Fruit fly (Drosophila melanogaster) whole organism, embryonic: ENCODE data around the gene nkt.

Source experiments
- Atf6 ChIP-seq: fragments of 200-800 bp; sonication (Bioruptor generic); IDR thresholded peaks from 2 replicates; pipeline ENCODE4 v1.3.6; 2022; ENCODE audit warnings: missing biosample characterization, missing genetic modification characterization
- CG10274 ChIP-seq: fragments of 200-800 bp; sonication (Bioruptor generic); optimal IDR thresholded peaks from 3 replicates; lab custom pipeline; 2017; ENCODE audit warnings: missing biosample characterization, mild to moderate bottlenecking, missing genetic modification characterization
- CG13424 ChIP-seq: fragments of 200-800 bp; sonication (Bioruptor generic); optimal IDR thresholded peaks from 2 replicates; lab custom pipeline; 2019; ENCODE audit warnings: missing biosample characterization, mild to moderate bottlenecking, missing genetic modification characterization, moderate library complexity
- CG13775 ChIP-seq: fragments of 200-800 bp; sonication (Bioruptor generic); optimal IDR thresholded peaks from 3 replicates; lab custom pipeline; 2017; ENCODE audit warnings: missing biosample characterization, mild to moderate bottlenecking, missing genetic modification characterization
- CG1603 ChIP-seq: fragments of 200-800 bp; sonication (Bioruptor generic); optimal IDR thresholded peaks from 2 replicates; lab custom pipeline; 2019; ENCODE audit warnings: missing biosample characterization, mild to moderate bottlenecking, missing genetic modification characterization, moderate library complexity
- CG1647 ChIP-seq: fragments of 200-800 bp; sonication (Bioruptor generic); optimal IDR thresholded peaks from 3 replicates; lab custom pipeline; 2016; ENCODE audit warnings: missing biosample characterization, missing genetic modification characterization
- CG17385 ChIP-seq: fragments of 200-800 bp; sonication (Bioruptor generic); optimal IDR thresholded peaks from 3 replicates; lab custom pipeline; 2018; ENCODE audit warnings: missing biosample characterization, mild to moderate bottlenecking, missing genetic modification characterization
- CG17802 ChIP-seq: fragments of 200-800 bp; sonication (Bioruptor generic); optimal IDR thresholded peaks from 2 replicates; lab custom pipeline; 2018; ENCODE audit warnings: missing biosample characterization, mild to moderate bottlenecking, missing genetic modification characterization, moderate library complexity
- CG2202 ChIP-seq: fragments of 200-800 bp; sonication (Bioruptor generic); optimal IDR thresholded peaks from 2 replicates; lab custom pipeline; 2018; ENCODE audit warnings: missing biosample characterization, mild to moderate bottlenecking, missing genetic modification characterization
- CG2889 ChIP-seq: fragments of 200-800 bp; sonication (Bioruptor generic); IDR thresholded peaks from 3 replicates; pipeline ENCODE4 v1.3.6; 2022; ENCODE audit warnings: missing biosample characterization, missing genetic modification characterization
- CG3065 ChIP-seq: fragments of 200-800 bp; sonication (Bioruptor generic); optimal IDR thresholded peaks from 2 replicates; lab custom pipeline; 2016; ENCODE audit warnings: missing biosample characterization, missing genetic modification characterization
- CG31365 ChIP-seq: fragments of 200-800 bp; sonication (Bioruptor generic); optimal IDR thresholded peaks from 2 replicates; lab custom pipeline; 2018; ENCODE audit warnings: missing biosample characterization, mild to moderate bottlenecking, missing genetic modification characterization
- CG32532 ChIP-seq: fragments of 200-800 bp; sonication (Bioruptor generic); IDR thresholded peaks from 2 replicates; pipeline ENCODE4 v1.3.6; 2022; ENCODE audit warnings: missing biosample characterization, missing genetic modification characterization
- CG34422 ChIP-seq: fragments of 200-800 bp; sonication (Bioruptor generic); IDR thresholded peaks from 3 replicates; pipeline ENCODE4 v1.3.6; 2022; ENCODE audit warnings: missing biosample characterization, missing genetic modification characterization
- CG3726 ChIP-seq: fragments of 200-800 bp; sonication (Bioruptor generic); IDR thresholded peaks from 3 replicates; pipeline ENCODE4, ENCODE4 v1.3.6; 2022; ENCODE audit warnings: missing biosample characterization, missing genetic modification characterization
- CG4328 ChIP-seq: fragments of 200-800 bp; sonication (Bioruptor generic); optimal IDR thresholded peaks from 3 replicates; lab custom pipeline; 2017; ENCODE audit warnings: missing biosample characterization, missing genetic modification reagents, missing genetic modification characterization
- CG4424 ChIP-seq: fragments of 200-800 bp; sonication (Bioruptor generic); optimal IDR thresholded peaks from 3 replicates; lab custom pipeline; 2016; ENCODE audit warnings: missing biosample characterization, missing genetic modification characterization
- CG7745 ChIP-seq: fragments of 200-800 bp; sonication (Bioruptor generic); optimal IDR thresholded peaks from 2 replicates; lab custom pipeline; 2018; ENCODE audit warnings: missing biosample characterization, mild to moderate bottlenecking, missing genetic modification characterization, moderate library complexity
- CG8944 ChIP-seq: fragments of 200-800 bp; sonication (Bioruptor generic); optimal IDR thresholded peaks from 3 replicates; lab custom pipeline; 2016; ENCODE audit warnings: missing biosample characterization, missing genetic modification characterization
- CG9727 ChIP-seq: fragments of 200-800 bp; sonication (Bioruptor generic); optimal IDR thresholded peaks from 3 replicates; lab custom pipeline; 2017; ENCODE audit warnings: missing biosample characterization, mild to moderate bottlenecking, missing genetic modification characterization
- Chrac-16 ChIP-seq: fragments of 200-800 bp; sonication (Bioruptor generic); optimal IDR thresholded peaks from 3 replicates; lab custom pipeline; 2016; ENCODE audit warnings: missing biosample characterization, missing genetic modification characterization
- D19A ChIP-seq: fragments of 200-800 bp; optimal IDR thresholded peaks from 3 replicates; lab custom pipeline; 2019; ENCODE audit warnings: missing biosample characterization, mild to moderate bottlenecking, missing genetic modification characterization, moderate library complexity
- Fer1 ChIP-seq: fragments of 200-800 bp; sonication (Bioruptor generic); optimal IDR thresholded peaks from 2 replicates; lab custom pipeline; 2017; ENCODE audit warnings: missing biosample characterization, mild to moderate bottlenecking, missing genetic modification characterization
- Kr ChIP-seq: fragments of 200-800 bp; sonication (Bioruptor generic); optimal IDR thresholded peaks from 2 replicates; lab custom pipeline; 2017; ENCODE audit warnings: missing biosample characterization, mild to moderate bottlenecking, missing genetic modification characterization
- MTF-1 ChIP-seq: fragments of 200-800 bp; sonication (Bioruptor generic); optimal IDR thresholded peaks from 2 replicates; lab custom pipeline; 2018; ENCODE audit warnings: missing biosample characterization, mild to moderate bottlenecking, missing genetic modification characterization, borderline replicate concordance
- Myb ChIP-seq: fragments of 200-800 bp; sonication (Bioruptor generic); optimal IDR thresholded peaks from 2 replicates; lab custom pipeline; 2016; ENCODE audit warnings: missing biosample characterization, missing genetic modification characterization
- Side ChIP-seq: fragments of 200-800 bp; sonication (Bioruptor generic); optimal IDR thresholded peaks from 2 replicates; lab custom pipeline; 2016; ENCODE audit warnings: missing biosample characterization, missing genetic modification characterization
- Six4 ChIP-seq: fragments of 200-800 bp; sonication (Bioruptor generic); optimal IDR thresholded peaks from 2 replicates; lab custom pipeline; 2016; ENCODE audit warnings: missing biosample characterization, missing genetic modification characterization
- Stat92E ChIP-seq, 3 experiments: fragments of >200 bp in 2 of 3; fragments of 200-800 bp in 1 of 3; sonication (Bioruptor generic) in 1 of 3; optimal IDR thresholded peaks; 2 replicates each; lab custom pipeline; 2017 to 2019; ENCODE audit warnings: missing biosample characterization in 3 of 3, missing genetic modification characterization in 3 of 3, mild to moderate bottlenecking in 1 of 3, moderate library complexity in 1 of 3
- Usf ChIP-seq: fragments of 200-800 bp; sonication (Bioruptor generic); optimal IDR thresholded peaks from 2 replicates; lab custom pipeline; 2017; ENCODE audit warnings: missing genotype, missing biosample characterization, missing genetic modification characterization
- YL-1 ChIP-seq: fragments of 200-800 bp; sonication (Bioruptor generic); optimal IDR thresholded peaks from 3 replicates; lab custom pipeline; 2017; ENCODE audit warnings: missing biosample characterization, mild to moderate bottlenecking, missing genetic modification characterization
- abd-A ChIP-seq: fragments of 200-800 bp; sonication (Bioruptor generic); optimal IDR thresholded peaks from 3 replicates; lab custom pipeline; 2019; ENCODE audit warnings: missing biosample characterization, mild to moderate bottlenecking, missing genetic modification characterization, moderate library complexity
- ara ChIP-seq: fragments of 200-800 bp; sonication (Bioruptor generic); IDR thresholded peaks from 2 replicates; pipeline ENCODE4 v1.3.6; 2022; ENCODE audit warnings: missing biosample characterization, missing genetic modification characterization
- ash1 ChIP-seq: fragments of 200-800 bp; sonication (Bioruptor generic); optimal IDR thresholded peaks from 2 replicates; lab custom pipeline; 2018; ENCODE audit warnings: missing biosample characterization, mild to moderate bottlenecking, missing genetic modification characterization
- ftz-f1 ChIP-seq: fragments of 200-800 bp; sonication (Bioruptor generic); optimal IDR thresholded peaks from 2 replicates; lab custom pipeline; 2016; ENCODE audit warnings: missing biosample characterization, missing genetic modification characterization
- gsb ChIP-seq: fragments of 200-800 bp; sonication (Bioruptor generic); IDR thresholded peaks from 2 replicates; pipeline ENCODE4 v1.3.6; 2022; ENCODE audit warnings: missing biosample characterization, missing genetic modification characterization
- h ChIP-seq: fragments of >200 bp; optimal IDR thresholded peaks from 2 replicates; lab custom pipeline; 2017
- inv ChIP-seq: fragments of 200-800 bp; sonication (Bioruptor generic); IDR thresholded peaks from 2 replicates; pipeline ENCODE4 v1.3.6; 2022; ENCODE audit warnings: missing biosample characterization, missing genetic modification characterization; ENCODE audit not compliant: partially characterized antibody
- jing ChIP-seq: fragments of 200-800 bp; sonication (Bioruptor generic); optimal IDR thresholded peaks from 2 replicates; lab custom pipeline; 2018; ENCODE audit warnings: missing biosample characterization, mild to moderate bottlenecking, missing genetic modification characterization
- klu ChIP-seq: fragments of 200-800 bp; sonication (Bioruptor generic); IDR thresholded peaks from 2 replicates; pipeline ENCODE4 v1.3.6; 2022; ENCODE audit warnings: missing biosample characterization, missing genetic modification characterization
- lilli ChIP-seq: fragments of 200-800 bp; sonication (Bioruptor generic); optimal IDR thresholded peaks from 3 replicates; lab custom pipeline; 2016; ENCODE audit warnings: missing biosample characterization, missing genetic modification characterization
- nom ChIP-seq: fragments of 200-800 bp; sonication (Bioruptor generic); optimal IDR thresholded peaks from 2 replicates; lab custom pipeline; 2017; ENCODE audit warnings: missing biosample characterization, missing genetic modification characterization, mild to moderate bottlenecking, moderate library complexity, missing genetic modification reagents
- ro ChIP-seq: fragments of 200-800 bp; sonication (Bioruptor generic); IDR thresholded peaks from 2 replicates; pipeline ENCODE4 v1.3.6; 2022; ENCODE audit warnings: missing biosample characterization, missing genetic modification characterization
- sens-2 ChIP-seq: fragments of 200-800 bp; sonication (Bioruptor generic); IDR thresholded peaks from 2 replicates; pipeline ENCODE4 v1.3.6; 2022; ENCODE audit warnings: missing biosample characterization, missing genetic modification characterization
- seq ChIP-seq: fragments of 200-800 bp; sonication (Bioruptor generic); IDR thresholded peaks from 2 replicates; pipeline ENCODE4 v1.3.6; 2022; ENCODE audit warnings: missing biosample characterization, missing genetic modification characterization
- sna ChIP-seq: fragments of 200-800 bp; sonication (Bioruptor generic); IDR thresholded peaks from 2 replicates; pipeline ENCODE4 v1.3.6; 2022; ENCODE audit warnings: missing biosample characterization, missing genetic modification characterization; ENCODE audit not compliant: partially characterized antibody
- tap ChIP-seq: fragments of 200-800 bp; optimal IDR thresholded peaks from 3 replicates; lab custom pipeline; 2019; ENCODE audit warnings: missing biosample characterization, mild to moderate bottlenecking, missing genetic modification characterization, moderate library complexity
- tx ChIP-seq: fragments of 200-800 bp; sonication (Bioruptor generic); optimal IDR thresholded peaks from 2 replicates; lab custom pipeline; 2016; ENCODE audit warnings: missing biosample characterization, missing genetic modification characterization
- zfh1 ChIP-seq: fragments of 200-800 bp; sonication (Bioruptor generic); IDR thresholded peaks from 3 replicates; pipeline ENCODE4 v1.3.6; 2022; ENCODE audit warnings: missing biosample characterization, missing genetic modification characterization

The nkt gene

DNA sequence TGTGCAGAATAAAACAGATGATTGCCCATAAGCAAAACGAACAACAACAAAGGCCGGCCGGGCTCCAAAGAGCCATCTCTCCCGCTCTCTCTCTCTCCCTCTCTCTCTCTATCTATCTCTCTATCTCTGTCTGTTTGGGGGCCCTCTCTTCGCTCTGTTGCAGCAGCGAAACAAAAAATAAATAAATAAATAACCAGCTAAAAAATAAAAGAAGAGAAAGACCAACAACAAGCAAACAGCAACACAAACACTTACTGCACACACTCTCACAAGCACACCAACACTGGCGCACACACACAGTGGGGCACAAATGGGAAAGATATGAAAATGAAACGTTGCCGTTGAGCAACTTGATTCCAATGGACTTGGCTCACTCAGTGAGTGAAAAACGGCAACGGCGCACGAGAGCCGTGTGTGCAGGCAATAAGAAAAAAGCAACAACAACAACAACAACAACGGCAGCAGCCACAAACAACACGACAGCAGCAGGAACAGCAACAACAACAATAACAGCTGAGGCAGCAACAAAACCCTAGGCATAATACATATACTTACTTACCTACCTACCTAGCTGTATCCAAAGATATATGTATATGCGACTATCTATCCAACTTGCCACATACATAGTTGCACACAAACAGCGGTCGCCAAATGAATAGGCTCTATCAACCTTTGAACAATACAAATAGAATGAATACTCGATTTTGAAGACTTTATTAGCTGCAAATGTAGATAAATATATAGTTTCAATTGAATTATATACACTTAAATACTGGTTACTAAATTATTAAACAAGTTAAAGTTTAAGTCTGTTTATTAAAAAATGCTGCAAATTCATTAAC, 45.1 kb downstream of the nkt start (continued):
- peak; percentile 100 for TF ChIP-seq nom (GFP tag; lab: Kevin White, UChicago)
- TF ChIP-seq jing (GFP tag; lab: Kevin White, UChicago), result no peak
- no peak for TF ChIP-seq Six4 (GFP tag; lab: Kevin White, UChicago)
- TF ChIP-seq Stat92E (GFP tag; optimal IDR thresholded peaks at IDR 0.05; lab: Kevin White, UChicago), result peak in 1 of 3 experiments; percentile 60
- no peak for TF ChIP-seq Usf (GFP tag; lab: Kevin White, UChicago)
- no peak for TF ChIP-seq zfh1 (GFP tag; lab: Robert Waterston, UW)
- peak; percentile 18 for TF ChIP-seq CG2202 (tag; lab: Kevin White, UChicago)
- no peak for TF ChIP-seq CG3726 (GFP tag; lab: Robert Waterston, UW)
- TF ChIP-seq D19A (tag; lab: Kevin White, UChicago), result no peak
- peak; percentile 46; the same call in 1 of the 2 replicates for TF ChIP-seq Atf6
- peak; percentile 41 for TF ChIP-seq Fer1 (GFP tag; lab: Kevin White, UChicago)
- 0 out of 2 replicates have a peak, but pooled peaks have one; percentile 61 for TF ChIP-seq sna (GFP tag; lab: Robert Waterston, UW)
- no peak for TF ChIP-seq CG13775
- no peak for TF ChIP-seq Myb (GFP tag; lab: Kevin White, UChicago)
- TF ChIP-seq CG17802 (tag; lab: Kevin White, UChicago), result no peak
- no peak for TF ChIP-seq ftz-f1 (GFP tag; lab: Kevin White, UChicago)
- no peak for TF ChIP-seq Side (GFP tag; lab: Kevin White, UChicago)
- peak; percentile 52 for TF ChIP-seq CG17385
- TF ChIP-seq lilli (GFP tag; lab: Kevin White, UChicago), result no peak
- TF ChIP-seq ara (GFP tag; lab: Robert Waterston, UW), result 0 out of 2 replicates have a peak, but pooled peaks have one; percentile 29
- no peak for TF ChIP-seq sens-2 (GFP tag; lab: Robert Waterston, UW)
- no peak for TF ChIP-seq Chrac-16 (GFP tag; lab: Kevin White, UChicago)
- no peak for TF ChIP-seq seq
- TF ChIP-seq YL-1 (GFP tag; lab: Kevin White, UChicago), result no peak
- TF ChIP-seq abd-A, result peak; percentile 93
- TF ChIP-seq CG7745 (tag; lab: Kevin White, UChicago), result peak; percentile 52
- TF ChIP-seq inv, result no peak
- TF ChIP-seq CG3065, result no peak
- TF ChIP-seq CG32532 (GFP tag; lab: Robert Waterston, UW), result peak; percentile 35; the same call in 1 of the 2 replicates
- TF ChIP-seq CG31365 (tag; lab: Kevin White, UChicago), result no peak
- TF ChIP-seq CG1647 (GFP tag; lab: Kevin White, UChicago), result no peak
- TF ChIP-seq h, result no peak
- TF ChIP-seq CG2889 (GFP tag; lab: Robert Waterston, UW), result no peak
- no peak for TF ChIP-seq ro
- TF ChIP-seq gsb (GFP tag; lab: Robert Waterston, UW), result 0 out of 2 replicates have a peak, but pooled peaks have one; percentile 17
- no peak for TF ChIP-seq CG10274
- no peak for TF ChIP-seq CG8944 (GFP tag; lab: Kevin White, UChicago)
- peak; percentile 2 for TF ChIP-seq CG4328 (GFP tag; lab: Kevin White, UChicago)
- TF ChIP-seq CG34422 (GFP tag; lab: Robert Waterston, UW), result peak; percentile 15; the same call in 1 of the 3 replicates
- TF ChIP-seq tap, result no peak
- peak; percentile 55 for TF ChIP-seq Kr (GFP tag; lab: Kevin White, UChicago)
- no peak for TF ChIP-seq tx
- TF ChIP-seq klu, result no peak
- peak; percentile 16 for TF ChIP-seq MTF-1
- no peak for TF ChIP-seq CG13424 (tag; lab: Kevin White, UChicago)
- TF ChIP-seq ash1 (GFP tag; lab: Kevin White, UChicago), result peak; percentile 26
- TF ChIP-seq CG4424, result no peak
- no peak for TF ChIP-seq CG1603 (tag; lab: Kevin White, UChicago)
- peak; percentile 19 for TF ChIP-seq CG9727
